Worm (Caenorhabditis elegans): ENCODE data around the gene rpc-25.

The rpc-25 gene

ce11 chrV:10212627-10213026 lies 6.2 kb upstream of the rpc-25 start, which contains the start of gene hpo-40:
Gene hpo-40, plus strand, starts transcription at chrV:10212927.
- no peak for TF ChIP-seq flt-1 (GFP tag; IDR thresholded peaks at IDR 0.05)
- TF ChIP-seq cog-1 (tag; optimal IDR thresholded peaks at IDR 0.05), result no peak
- TF ChIP-seq tab-1 (GFP tag; IDR thresholded peaks at IDR 0.05), result no peak
- TF ChIP-seq T22C8.4 (GFP tag; IDR thresholded peaks at IDR 0.05), result no peak
- no peak for TF ChIP-seq ref-1 (GFP tag; conservative IDR thresholded peaks at IDR 0.05)
- no peak for TF ChIP-seq ztf-29 (GFP tag; IDR thresholded peaks at IDR 0.05)
- TF ChIP-seq med-1 (GFP tag; optimal IDR thresholded peaks at IDR 0.05; ENCODE audit: insufficient read depth), result no peak
- TF ChIP-seq ztf-23 (GFP tag; IDR thresholded peaks at IDR 0.05), result no peak
- TF ChIP-seq klf-2 (GFP tag; conservative IDR thresholded peaks at IDR 0.05), result no peak

ce11 chrV:10212027-10212426 lies 5.6 kb upstream of the rpc-25 start, which contains the start of gene zhit-3:
Gene zhit-3, minus strand, starts transcription at chrV:10212127.
- TF ChIP-seq ref-1 (GFP tag; conservative IDR thresholded peaks at IDR 0.05) (no peak), klf-2 (GFP tag; conservative IDR thresholded peaks at IDR 0.05) (no peak), flt-1 (GFP tag; IDR thresholded peaks at IDR 0.05) (no peak), ztf-23 (GFP tag; IDR thresholded peaks at IDR 0.05) (no peak), cog-1 (tag; optimal IDR thresholded peaks at IDR 0.05) (no peak), tab-1 (GFP tag; IDR thresholded peaks at IDR 0.05) (no peak), med-1 (GFP tag; optimal IDR thresholded peaks at IDR 0.05; ENCODE audit: insufficient read depth) (no peak)

- TF ChIP-seq ztf-29 (GFP tag; IDR thresholded peaks at IDR 0.05) (no peak), klf-2 (GFP tag; conservative IDR thresholded peaks at IDR 0.05) (no peak), cog-1 (tag; optimal IDR thresholded peaks at IDR 0.05) (no peak), tab-1 (GFP tag; IDR thresholded peaks at IDR 0.05) (no peak), med-1 (GFP tag; optimal IDR thresholded peaks at IDR 0.05; ENCODE audit: insufficient read depth) (no peak), T22C8.4 (GFP tag; IDR thresholded peaks at IDR 0.05) (no peak), ztf-23 (GFP tag; IDR thresholded peaks at IDR 0.05) (no peak), ref-1 (GFP tag; conservative IDR thresholded peaks at IDR 0.05) (no peak), flt-1 (GFP tag; IDR thresholded peaks at IDR 0.05) (no peak)
Measured at ce11 chrV:10210244-10210643, 3.8 kb upstream of the rpc-25 start, which contains the start of gene tftc-3. Gene tftc-3, minus strand, starts transcription at chrV:10210344.

ce11 chrV:10205483-10205882 lies 919 bp downstream of the rpc-25 start, which contains the start of gene ZK856.16:
Gene ZK856.16, minus strand, starts transcription at chrV:10205583.
- no peak for TF ChIP-seq ztf-23 (GFP tag; IDR thresholded peaks at IDR 0.05)
- no peak for TF ChIP-seq med-1 (GFP tag; optimal IDR thresholded peaks at IDR 0.05; ENCODE audit: insufficient read depth)
- no peak for TF ChIP-seq tab-1 (GFP tag; IDR thresholded peaks at IDR 0.05)
- no peak for TF ChIP-seq T22C8.4 (GFP tag; IDR thresholded peaks at IDR 0.05)
- no peak for TF ChIP-seq flt-1 (GFP tag; IDR thresholded peaks at IDR 0.05)
- TF ChIP-seq cog-1 (tag; optimal IDR thresholded peaks at IDR 0.05), result no peak
- TF ChIP-seq ref-1 (GFP tag; conservative IDR thresholded peaks at IDR 0.05), result no peak
- TF ChIP-seq klf-2 (GFP tag; conservative IDR thresholded peaks at IDR 0.05), result no peak
- TF ChIP-seq ztf-29 (GFP tag; IDR thresholded peaks at IDR 0.05), result no peak

ce11 chrV:10204863-10205338 lies 1.5 kb downstream of the rpc-25 start, which contains the start of the genes ZK856.19 and ZK856.11:
Gene ZK856.19, minus strand, starts transcription at chrV:10204913.
Gene ZK856.11, minus strand, starts transcription at chrV:10204938.
- TF ChIP-seq T22C8.4 (GFP tag; IDR thresholded peaks at IDR 0.05) (no peak), cog-1 (tag; optimal IDR thresholded peaks at IDR 0.05) (no peak), tab-1 (GFP tag; IDR thresholded peaks at IDR 0.05) (no peak), flt-1 (GFP tag; IDR thresholded peaks at IDR 0.05) (no peak), ztf-23 (GFP tag; IDR thresholded peaks at IDR 0.05) (no peak), klf-2 (GFP tag; conservative IDR thresholded peaks at IDR 0.05) (no peak), ztf-29 (GFP tag; IDR thresholded peaks at IDR 0.05) (no peak), ref-1 (GFP tag; conservative IDR thresholded peaks at IDR 0.05) (no peak), med-1 (GFP tag; optimal IDR thresholded peaks at IDR 0.05; ENCODE audit: insufficient read depth) (no peak)

- no peak for TF ChIP-seq klf-2 (GFP tag; conservative IDR thresholded peaks at IDR 0.05)
- TF ChIP-seq med-1 (GFP tag; optimal IDR thresholded peaks at IDR 0.05; ENCODE audit: insufficient read depth), result no peak
Measured at ce11 chrV:10203435-10204009, 2.9 kb downstream of the rpc-25 start, which contains the start of gene chpf-1. Gene chpf-1, minus strand, starts transcription at chrV:10203485.

- TF ChIP-seq ztf-23 (GFP tag; IDR thresholded peaks at IDR 0.05) (no peak), klf-2 (GFP tag; conservative IDR thresholded peaks at IDR 0.05) (no peak), cog-1 (tag; optimal IDR thresholded peaks at IDR 0.05) (no peak), med-1 (GFP tag; optimal IDR thresholded peaks at IDR 0.05; ENCODE audit: insufficient read depth) (no peak), T22C8.4 (GFP tag; IDR thresholded peaks at IDR 0.05) (no peak)
Measured at ce11 chrV:10202340-10202739, 4.1 kb downstream of the rpc-25 start.

- TF ChIP-seq flt-1 (GFP tag; IDR thresholded peaks at IDR 0.05), result no peak
- no peak for TF ChIP-seq cog-1 (tag; optimal IDR thresholded peaks at IDR 0.05)
- no peak for TF ChIP-seq T22C8.4 (GFP tag; IDR thresholded peaks at IDR 0.05)
Measured at ce11 chrV:10201913-10202312, 4.5 kb downstream of the rpc-25 start, which contains the start of gene ZK856.7. Gene ZK856.7, plus strand, starts transcription at chrV:10202098.

ce11 chrV:10198386-10198785 lies 8.0 kb downstream of the rpc-25 start, which contains the start of gene ZK856.6:
Gene ZK856.6, plus strand, starts transcription at chrV:10198686.
- no peak for TF ChIP-seq ref-1 (GFP tag; conservative IDR thresholded peaks at IDR 0.05)

ce11 chrV:10191242-10191641 lies 15.2 kb downstream of the rpc-25 start:
- no peak for TF ChIP-seq ref-1 (GFP tag; conservative IDR thresholded peaks at IDR 0.05)
- no peak for TF ChIP-seq klf-2 (GFP tag; conservative IDR thresholded peaks at IDR 0.05)
- TF ChIP-seq ztf-23 (GFP tag; IDR thresholded peaks at IDR 0.05), result no peak
- TF ChIP-seq T22C8.4 (GFP tag; IDR thresholded peaks at IDR 0.05), result no peak
- TF ChIP-seq ztf-29 (GFP tag; IDR thresholded peaks at IDR 0.05), result no peak
- TF ChIP-seq cog-1 (tag; optimal IDR thresholded peaks at IDR 0.05), result no peak
- TF ChIP-seq flt-1 (GFP tag; IDR thresholded peaks at IDR 0.05), result no peak
- TF ChIP-seq med-1 (GFP tag; optimal IDR thresholded peaks at IDR 0.05; ENCODE audit: insufficient read depth), result no peak
- no peak for TF ChIP-seq tab-1 (GFP tag; IDR thresholded peaks at IDR 0.05)

All from whole organism, midembryonic.